Worm (Caenorhabditis elegans) whole organism, dauer: ENCODE data around the gene R07H5.11.
"Not testable (repeated sequence)": the region's sequence is repeated elsewhere in the genome, so short reads cannot be mapped to it uniquely, and the experiment has no call there.

Source experiments
- unc-62 ChIP-seq: sonication (generic microtip); optimal IDR thresholded peaks from 2 replicates; lab custom pipeline; 2017; ENCODE audit warnings: missing biosample characterization, missing genetic modification reagents, missing genetic modification characterization

R07H5.11 gene

ce11 chrIV:11253689-11254088 lies 51.1 kb downstream of the R07H5.11 start, which contains the start of gene C05C12.1:
TSS of gene C05C12.1 (plus strand) at chrIV:11253989.
- not testable (repeated sequence) for TF ChIP-seq unc-62 (GFP tag; lab: Kevin White, UChicago)
